Worm (Caenorhabditis elegans) whole organism, mixed stage, embryonic: ENCODE data around the gene cpt-5.

Source experiments
- ces-1 ChIP-seq: fragments of 150-350 bp; optimal IDR thresholded peaks from 2 replicates; lab custom pipeline; 2014; ENCODE audit warnings: missing biosample characterization, missing genetic modification reagents, missing genetic modification characterization
- elt-3 ChIP-seq: fragments of 150-350 bp; optimal IDR thresholded peaks from 2 replicates; lab custom pipeline; 2014; ENCODE audit warnings: missing biosample characterization, missing genetic modification characterization
- nhr-28 ChIP-seq: fragments of 150-350 bp; optimal IDR thresholded peaks from 2 replicates; lab custom pipeline; 2014; ENCODE audit warnings: missing biosample characterization, missing genetic modification characterization
- nhr-76 ChIP-seq: sonication (generic microtip); optimal IDR thresholded peaks from 2 replicates; lab custom pipeline; 2017; ENCODE audit warnings: missing biosample characterization, missing genetic modification characterization
- snpc-4 ChIP-seq: fragments of 150-350 bp; optimal IDR thresholded peaks from 2 replicates; lab custom pipeline; 2014; ENCODE audit warnings: missing biosample characterization, missing genetic modification characterization
- unc-39 ChIP-seq: fragments of 150-350 bp; optimal IDR thresholded peaks from 2 replicates; lab custom pipeline; 2014; ENCODE audit warnings: missing biosample characterization, missing genetic modification characterization

DNA sequence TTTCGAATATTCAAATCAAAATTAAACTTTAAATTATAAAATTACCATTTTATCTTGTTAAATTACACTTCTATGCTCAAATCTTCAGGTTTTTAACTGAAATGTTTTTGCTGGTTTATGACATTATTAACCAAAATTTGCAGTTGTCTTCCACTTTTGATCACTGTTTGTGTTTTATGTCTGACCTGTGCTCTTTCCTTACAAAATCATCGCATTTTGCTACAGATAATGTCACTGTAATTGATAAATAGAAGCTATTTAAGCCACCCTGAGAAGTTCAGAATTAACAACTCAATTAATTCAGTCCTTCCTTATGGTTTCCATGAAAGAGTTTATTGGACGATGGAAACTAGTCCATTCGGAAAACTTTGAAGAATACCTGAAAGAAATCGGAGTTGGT, 17.5 kb downstream of the cpt-5 start, which contains the start of gene lbp-8:
- TF ChIP-seq unc-39 (no peak), nhr-76 (no peak), elt-3 (tag; lab: Kevin White, UChicago) (no peak), nhr-28 (tag; lab: Kevin White, UChicago) (no peak), ces-1 (GFP tag; lab: Kevin White, UChicago) (no peak), snpc-4 (no peak)
